Fruit fly (Drosophila melanogaster) ovary, adult (tissue): ENCODE data around the gene CG33946.
A peak's percentile ranks its signal among the peaks of the same experiment; 100 is the strongest.

Experiments used
- CG17801 ChIP-seq: fragments of 200-800 bp; optimal IDR thresholded peaks from 2 replicates; lab custom pipeline; 2019; ENCODE audit warnings: missing biosample characterization, mild to moderate bottlenecking, missing genetic modification characterization, moderate library complexity; ENCODE audit not compliant: partially characterized antibody

CG33946 gene

dm6 chr3L:6220187-6220586 lies at the start of gene CG33946:
Gene CG33946, plus strand, starts transcription at chr3L:6220578.
- TF ChIP-seq CG17801: peak; percentile 58

dm6 chr3L:6173826-6174255 lies 46.5 kb upstream of the CG33946 start, which contains the start of the genes fmt and CG7376:
Gene fmt, minus strand, starts transcription at chr3L:6173880.
Gene CG7376, plus strand, starts transcription at chr3L:6174248.
- peak; percentile 36 for TF ChIP-seq CG17801

dm6 chr3L:6181776-6182175 lies 38.6 kb upstream of the CG33946 start, which contains the start of gene CG10274:
Gene CG10274, minus strand, starts transcription at chr3L:6181829.
- peak; percentile 61 for TF ChIP-seq CG17801

- peak; percentile 69 for TF ChIP-seq CG17801
Observed at dm6 chr3L:6184884-6185438, 35.4 kb upstream of the CG33946 start, which contains the start of the genes D19B and CG43293. Gene D19B, minus strand, starts transcription at chr3L:6184920. Gene CG43293, plus strand, starts transcription at chr3L:6185189.

dm6 chr3L:6188995-6189927 lies 31.1 kb upstream of the CG33946 start, which contains the start of the genes D19A and CG7386:
Gene D19A, minus strand, starts transcription at chr3L:6189123.
Gene CG7386, plus strand, starts transcription at chr3L:6189745.
- TF ChIP-seq CG17801: peak; percentile 63

dm6 chr3L:6192822-6193555 lies 27.4 kb upstream of the CG33946 start, which contains the start of the genes Sf3b6 and Tnpo:
Gene Sf3b6, minus strand, starts transcription at chr3L:6193179.
Gene Tnpo, plus strand, starts transcription at chr3L:6193480.
- TF ChIP-seq CG17801: peak; percentile 77

dm6 chr3L:6193556-6194114 lies 26.7 kb upstream of the CG33946 start:
- no peak for TF ChIP-seq CG17801

dm6 chr3L:6200173-6200572 lies 20.2 kb upstream of the CG33946 start, which contains the start of gene CG8219:
Gene CG8219, plus strand, starts transcription at chr3L:6200473.
- TF ChIP-seq CG17801: no peak

dm6 chr3L:6215976-6216786 lies 4.2 kb upstream of the CG33946 start:
- no peak for TF ChIP-seq CG17801

dm6 chr3L:6216787-6217078 lies 3.6 kb upstream of the CG33946 start:
- no peak for TF ChIP-seq CG17801

dm6 chr3L:6217212-6217611 lies 3.2 kb upstream of the CG33946 start:
- no peak for TF ChIP-seq CG17801

- no peak for TF ChIP-seq CG17801
Observed at dm6 chr3L:6217806-6218205, 2.6 kb upstream of the CG33946 start, which contains the start of gene LanA. Gene LanA, minus strand, starts transcription at chr3L:6218022.

- no peak for TF ChIP-seq CG17801
Observed at dm6 chr3L:6218517-6219155, 1.7 kb upstream of the CG33946 start.

- TF ChIP-seq CG17801: no peak
Observed at dm6 chr3L:6232261-6232660, 11.9 kb downstream of the CG33946 start, which contains the start of gene CG13299. Gene CG13299, minus strand, starts transcription at chr3L:6232361.

- no peak for TF ChIP-seq CG17801
Observed at dm6 chr3L:6233281-6233680, 12.9 kb downstream of the CG33946 start, which contains the start of gene BG642312. Gene BG642312, minus strand, starts transcription at chr3L:6233381.
